Fruit fly (Drosophila melanogaster) whole organism: Measurements from ENCODE around the gene Col4a1.
A peak's percentile ranks its signal among the peaks of the same experiment; 100 is the strongest.

Experiments used
- CG8478 ChIP-seq: fragments of >200 bp; optimal IDR thresholded peaks from 2 replicates; lab custom pipeline; 2018; ENCODE audit warnings: inconsistent platforms
- Dll ChIP-seq: fragments of >200 bp; optimal IDR thresholded peaks from 2 replicates; lab custom pipeline; 2017
- EcR ChIP-seq, 2 experiments: fragments of >200 bp; optimal IDR thresholded peaks; 2 replicates each; lab custom pipeline; 2017; ENCODE audit warnings: missing biosample characterization in 2 of 2, missing genetic modification characterization in 2 of 2, missing genetic modification reagents in 2 of 2
- pan ChIP-seq: fragments of >200 bp; optimal IDR thresholded peaks from 2 replicates; lab custom pipeline; 2017
- psq ChIP-seq: fragments of >200 bp; optimal IDR thresholded peaks from 2 replicates; lab custom pipeline; 2017
- usp ChIP-seq: fragments of >200 bp; optimal IDR thresholded peaks from 2 replicates; lab custom pipeline; 2017; ENCODE audit warnings: missing biosample characterization, missing genetic modification characterization, mixed read lengths

Col4a1 gene

dm6 chr2L:5000287-5000871, 29.0 kb upstream of the Col4a1 start:
- TF ChIP-seq EcR (GFP tag; optimal IDR thresholded peaks at IDR 0.05; lab: Kevin White, UChicago) = no peak
- TF ChIP-seq Dll (lab: Kevin White, UChicago) = no peak
- no peak for TF ChIP-seq pan (lab: Kevin White, UChicago)
- TF ChIP-seq psq (lab: Kevin White, UChicago) = no peak
- TF ChIP-seq usp (GFP tag; lab: Kevin White, UChicago) = no peak
- no peak for TF ChIP-seq CG8478

- peak; percentile 1 for TF ChIP-seq CG8478
- no peak for TF ChIP-seq Dll (lab: Kevin White, UChicago)
- no peak for TF ChIP-seq usp (GFP tag; lab: Kevin White, UChicago)
Measured at dm6 chr2L:5000919-5001581, 28.4 kb upstream of the Col4a1 start.

DNA sequence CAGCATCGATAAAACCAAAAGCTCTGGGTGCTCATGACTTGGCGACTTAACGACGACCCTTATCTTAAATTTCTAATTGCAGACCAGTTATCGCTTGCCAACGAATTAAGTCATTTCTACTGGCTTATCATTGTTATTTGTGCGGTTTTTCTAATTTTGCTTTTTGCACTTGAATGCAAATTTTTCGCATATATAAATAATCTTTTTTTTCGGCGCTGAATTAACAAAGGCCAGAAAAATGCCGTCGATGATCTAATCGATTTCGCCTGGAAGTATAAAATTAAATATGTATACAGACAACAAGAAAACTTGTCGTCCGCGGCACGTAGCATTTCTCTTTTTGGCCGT, 27.9 kb upstream of the Col4a1 start:
- TF ChIP-seq Dll (lab: Kevin White, UChicago) (no peak), usp (GFP tag; lab: Kevin White, UChicago) (no peak), EcR (GFP tag; optimal IDR thresholded peaks at IDR 0.05; lab: Kevin White, UChicago) (no peak)

DNA sequence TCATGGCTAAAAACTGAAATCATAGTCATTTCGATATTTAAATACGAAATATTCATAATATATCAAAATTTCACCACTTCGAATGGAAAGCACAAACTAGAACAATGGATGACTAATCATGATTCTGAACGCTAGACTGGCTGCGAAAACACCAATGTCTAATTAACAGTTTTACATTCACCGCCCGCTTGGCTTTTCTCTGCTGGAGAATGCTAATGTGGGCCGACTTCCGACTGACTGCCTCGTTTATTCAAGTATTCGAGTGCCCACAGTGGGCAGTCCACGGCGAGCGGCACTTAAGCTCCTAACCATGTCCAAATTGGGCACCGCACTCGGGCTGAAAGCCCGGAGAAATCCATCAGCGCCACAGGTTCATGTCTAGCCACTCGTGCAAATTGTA, 27.4 kb upstream of the Col4a1 start:
- TF ChIP-seq Dll (lab: Kevin White, UChicago) (no peak), pan (lab: Kevin White, UChicago) (no peak), psq (lab: Kevin White, UChicago) (no peak), CG8478 (no peak), EcR (GFP tag; optimal IDR thresholded peaks at IDR 0.05; lab: Kevin White, UChicago) (no peak), usp (GFP tag; lab: Kevin White, UChicago) (no peak)

DNA sequence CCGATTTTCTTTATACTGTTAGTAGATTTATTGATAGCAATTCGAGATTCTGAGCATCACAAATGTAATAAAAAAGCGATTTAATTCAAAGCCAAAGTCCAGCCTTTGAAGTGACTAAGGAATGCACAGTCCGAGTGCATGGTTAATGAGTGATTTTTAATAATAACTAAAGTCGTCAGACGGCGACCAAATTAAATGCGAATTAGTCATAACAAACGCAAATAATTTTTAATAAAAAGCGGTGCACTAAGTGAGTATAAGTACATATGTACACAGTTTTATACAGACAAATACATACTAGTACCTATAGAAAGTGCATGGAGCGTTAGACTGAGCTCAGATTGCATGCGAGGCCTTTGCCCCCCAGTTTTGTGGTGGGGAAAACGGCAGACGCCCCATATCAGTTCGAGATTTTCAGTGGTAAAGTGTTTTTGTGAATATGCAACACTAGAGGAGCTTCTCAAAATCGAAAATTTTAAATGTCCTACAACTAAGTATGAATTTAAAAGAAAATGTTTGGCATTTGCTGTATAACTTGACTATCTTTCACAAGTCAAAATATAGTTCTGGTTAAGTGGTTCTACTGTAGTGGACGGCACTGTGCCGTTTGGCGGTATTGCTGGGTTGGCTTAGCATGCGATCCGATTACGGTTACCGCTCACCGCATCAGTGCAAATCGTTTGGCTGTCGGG, 26.6 kb upstream of the Col4a1 start:
- TF ChIP-seq EcR (GFP tag; optimal IDR thresholded peaks at IDR 0.05; lab: Kevin White, UChicago) (peak in 1 of 2 experiments; percentile 32), pan (lab: Kevin White, UChicago) (no peak)

DNA sequence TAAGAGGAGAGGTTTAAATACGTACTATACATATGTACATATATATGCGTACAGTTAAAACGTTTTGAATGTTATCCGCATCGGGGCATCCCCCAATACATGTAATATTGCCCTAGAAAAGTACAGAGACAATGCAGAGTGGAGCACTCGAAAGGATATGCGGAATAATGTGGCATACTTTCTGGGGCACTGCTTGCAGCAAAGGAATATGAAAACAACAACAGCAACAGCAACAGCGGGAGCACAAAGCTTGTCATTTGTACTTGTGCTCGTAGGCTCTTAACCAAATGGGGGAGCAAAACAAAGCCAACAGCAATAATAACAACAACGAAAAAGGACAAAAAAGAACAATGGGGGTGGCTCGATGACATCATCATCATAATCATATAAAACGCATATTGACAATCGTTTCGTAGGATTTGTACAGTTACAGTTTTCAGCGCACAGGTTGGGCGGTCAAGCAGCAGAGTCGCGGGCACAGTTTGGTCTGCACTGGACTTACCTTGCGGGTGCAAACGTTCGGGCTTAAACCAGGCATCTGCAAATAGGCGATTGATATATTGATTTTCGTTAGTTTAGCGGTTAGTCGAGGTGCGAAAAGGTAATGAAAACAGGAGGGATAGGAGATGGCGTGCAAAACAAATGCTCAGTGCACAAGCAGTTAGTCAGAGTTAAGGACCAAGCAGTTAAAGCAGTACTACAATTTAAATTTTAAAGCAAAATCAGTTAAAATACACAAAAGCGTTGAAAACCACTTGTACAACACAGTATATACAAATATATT, 25.5 kb upstream of the Col4a1 start:
- no peak for TF ChIP-seq CG8478
- no peak for TF ChIP-seq Dll (lab: Kevin White, UChicago)

DNA sequence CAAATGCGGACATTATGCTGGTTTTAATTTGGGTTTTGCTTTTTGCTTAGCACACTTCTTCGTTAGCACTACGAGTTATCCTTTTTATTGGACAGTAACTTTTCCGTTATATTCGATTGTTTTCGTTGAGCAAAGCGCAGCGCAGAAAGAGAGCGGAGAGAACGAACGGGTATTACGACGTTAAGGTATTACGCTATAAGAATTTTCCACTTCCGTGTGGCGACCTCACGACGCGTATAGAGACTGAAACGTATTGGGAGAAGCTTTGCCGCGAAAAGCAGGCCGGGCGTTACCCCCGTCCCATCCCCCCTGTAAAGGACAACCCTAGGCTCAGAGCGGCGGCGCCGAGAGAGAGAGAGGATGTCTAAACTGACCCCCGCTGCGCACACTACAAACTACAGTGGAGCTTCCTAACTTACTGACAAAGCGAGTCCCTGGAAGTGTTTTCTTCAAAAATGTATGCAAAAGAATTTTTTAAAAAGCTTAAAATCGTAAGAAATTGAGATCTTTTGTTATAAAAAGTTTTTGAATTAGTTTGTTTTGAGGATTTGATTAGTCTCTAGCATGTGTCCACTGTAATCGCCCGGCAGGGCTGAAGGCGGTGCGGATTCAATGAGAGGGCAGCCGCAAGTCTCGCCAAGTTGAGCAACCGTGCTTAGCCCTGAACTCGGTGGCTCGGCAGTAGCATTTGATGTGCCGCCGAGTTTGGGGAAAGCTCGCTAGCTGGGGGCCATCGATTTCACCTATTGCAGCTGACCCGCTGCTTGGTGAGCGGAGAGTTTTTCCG, 24.5 kb upstream of the Col4a1 start:
- no peak for TF ChIP-seq EcR (GFP tag; optimal IDR thresholded peaks at IDR 0.05; lab: Kevin White, UChicago)
- no peak for TF ChIP-seq CG8478
- no peak for TF ChIP-seq usp (GFP tag; lab: Kevin White, UChicago)
- no peak for TF ChIP-seq Dll (lab: Kevin White, UChicago)
- TF ChIP-seq psq (lab: Kevin White, UChicago) = no peak
- TF ChIP-seq pan (lab: Kevin White, UChicago) = peak; percentile 65

DNA sequence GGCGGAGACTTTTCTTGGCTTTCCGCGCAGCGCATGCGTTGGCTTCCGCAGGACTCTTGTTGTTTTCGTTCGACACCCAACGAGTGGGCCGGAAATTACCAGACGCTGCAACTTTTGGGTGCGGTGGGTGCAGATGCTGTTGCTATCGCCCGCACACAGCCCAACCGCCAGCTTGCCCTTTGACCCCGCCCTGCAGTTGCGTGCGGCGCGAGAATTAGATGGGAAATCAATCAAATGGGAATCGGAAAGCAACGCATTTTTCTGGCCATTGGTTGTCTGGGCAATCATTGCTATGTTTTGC, 24.0 kb upstream of the Col4a1 start:
- TF ChIP-seq CG8478 = no peak
- TF ChIP-seq EcR (GFP tag; optimal IDR thresholded peaks at IDR 0.05; lab: Kevin White, UChicago) = no peak
- TF ChIP-seq Dll (lab: Kevin White, UChicago) = no peak
- no peak for TF ChIP-seq pan (lab: Kevin White, UChicago)
- TF ChIP-seq psq (lab: Kevin White, UChicago) = no peak
- TF ChIP-seq usp (GFP tag; lab: Kevin White, UChicago) = no peak

dm6 chr2L:5006323-5006722, 23.1 kb upstream of the Col4a1 start:
- TF ChIP-seq pan (lab: Kevin White, UChicago) (no peak), CG8478 (no peak), usp (GFP tag; lab: Kevin White, UChicago) (no peak), EcR (GFP tag; optimal IDR thresholded peaks at IDR 0.05; lab: Kevin White, UChicago) (no peak), Dll (lab: Kevin White, UChicago) (no peak), psq (lab: Kevin White, UChicago) (no peak)

DNA sequence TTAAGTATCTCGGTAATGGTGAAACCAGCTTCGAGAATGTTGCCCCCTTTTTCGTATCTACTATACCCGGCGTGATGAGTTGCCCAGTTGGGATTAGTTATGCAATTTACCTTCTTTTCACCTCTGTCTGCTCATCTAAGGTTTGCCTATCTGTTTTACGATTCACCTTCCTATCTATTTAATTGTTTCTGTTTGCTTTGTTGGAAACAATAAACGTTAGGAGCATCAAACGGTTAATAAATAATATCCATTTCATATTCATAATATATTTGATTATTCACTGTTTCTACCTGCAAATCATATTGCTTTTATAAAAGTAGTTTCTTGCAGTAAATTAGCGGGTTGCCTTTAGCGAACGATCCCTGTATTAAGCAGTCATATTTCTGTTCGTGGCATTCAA, 22.2 kb upstream of the Col4a1 start:
- TF ChIP-seq Dll (lab: Kevin White, UChicago) (no peak), usp (GFP tag; lab: Kevin White, UChicago) (no peak), pan (lab: Kevin White, UChicago) (no peak), psq (lab: Kevin White, UChicago) (no peak), EcR (GFP tag; optimal IDR thresholded peaks at IDR 0.05; lab: Kevin White, UChicago) (no peak), CG8478 (no peak)

dm6 chr2L:5009306-5010030, 19.9 kb upstream of the Col4a1 start, which contains the start of gene Rtnl1:
Rtnl1 (minus strand) TSS chr2L:5009720.
- TF ChIP-seq EcR (GFP tag; optimal IDR thresholded peaks at IDR 0.05; lab: Kevin White, UChicago) (no peak), CG8478 (no peak), Dll (lab: Kevin White, UChicago) (no peak), pan (lab: Kevin White, UChicago) (no peak), psq (lab: Kevin White, UChicago) (no peak), usp (GFP tag; lab: Kevin White, UChicago) (no peak)
